Fruit fly (Drosophila melanogaster) whole organism, embryonic: ENCODE data around the gene mldr.

Experiments
- B-H2 ChIP-seq: fragments of 200-800 bp; sonication (Bioruptor generic); optimal IDR thresholded peaks from 2 replicates; lab custom pipeline; 2018; ENCODE audit warnings: missing biosample characterization, mild to moderate bottlenecking, missing genetic modification characterization
- BtbVII ChIP-seq: fragments of 200-800 bp; sonication (Bioruptor generic); optimal IDR thresholded peaks from 3 replicates; lab custom pipeline; 2017; ENCODE audit warnings: missing biosample characterization, mild to moderate bottlenecking, missing genetic modification characterization
- CG10147 ChIP-seq: fragments of 200-800 bp; sonication (Bioruptor generic); optimal IDR thresholded peaks from 2 replicates; lab custom pipeline; 2019; ENCODE audit warnings: missing biosample characterization, mild to moderate bottlenecking, missing genetic modification characterization, moderate library complexity
- CG12391 ChIP-seq: fragments of 200-800 bp; sonication (Bioruptor generic); optimal IDR thresholded peaks from 3 replicates; lab custom pipeline; 2018; ENCODE audit warnings: missing biosample characterization, mild to moderate bottlenecking, missing genetic modification characterization, moderate library complexity
- CG12659 ChIP-seq: fragments of 200-800 bp; sonication (Bioruptor generic); optimal IDR thresholded peaks from 3 replicates; lab custom pipeline; 2017; ENCODE audit warnings: mild to moderate bottlenecking, missing biosample characterization, missing genetic modification reagents, missing genetic modification characterization
- CG13287 ChIP-seq: fragments of 200-800 bp; sonication (Bioruptor generic); IDR thresholded peaks from 2 replicates; pipeline ENCODE4 v1.3.6; 2022; ENCODE audit warnings: missing biosample characterization, missing genetic modification characterization; ENCODE audit not compliant: partially characterized antibody
- CG14014 ChIP-seq: fragments of 200-800 bp; sonication (Bioruptor generic); IDR thresholded peaks from 2 replicates; pipeline ENCODE4 v1.3.6; 2022; ENCODE audit warnings: missing biosample characterization, missing genetic modification characterization
- CG14860 ChIP-seq: fragments of 200-800 bp; sonication (Bioruptor generic); IDR thresholded peaks from 3 replicates; pipeline ENCODE4 v1.3.6; 2022; ENCODE audit warnings: missing biosample characterization, missing genetic modification characterization; ENCODE audit not compliant: partially characterized antibody
- CG15514 ChIP-seq: fragments of 200-800 bp; sonication (Bioruptor generic); optimal IDR thresholded peaks from 3 replicates; lab custom pipeline; 2017; ENCODE audit warnings: missing biosample characterization, missing genetic modification characterization, mild to moderate bottlenecking, moderate library complexity, missing genetic modification reagents
- CG16813 ChIP-seq: fragments of 200-800 bp; sonication (Bioruptor generic); IDR thresholded peaks from 3 replicates; pipeline ENCODE4 v1.3.6; 2022; ENCODE audit warnings: missing biosample characterization, missing genetic modification characterization; ENCODE audit not compliant: partially characterized antibody
- CG17361 ChIP-seq: fragments of 200-800 bp; sonication (Bioruptor generic); IDR thresholded peaks from 3 replicates; pipeline ENCODE4 v1.3.6; 2022; ENCODE audit warnings: missing biosample characterization, missing genetic modification characterization
- CG2116 ChIP-seq: fragments of 200-800 bp; sonication (Bioruptor generic); optimal IDR thresholded peaks from 3 replicates; lab custom pipeline; 2018; ENCODE audit warnings: missing biosample characterization, mild to moderate bottlenecking, missing genetic modification characterization
- CG30020 ChIP-seq: fragments of 200-800 bp; optimal IDR thresholded peaks from 2 replicates; lab custom pipeline; 2019; ENCODE audit warnings: missing biosample characterization, mild to moderate bottlenecking, missing genetic modification characterization, moderate library complexity
- CG3163 ChIP-seq: fragments of 200-800 bp; sonication (Bioruptor generic); optimal IDR thresholded peaks from 3 replicates; lab custom pipeline; 2016; ENCODE audit warnings: missing biosample characterization, missing genetic modification characterization
- CG33213 ChIP-seq: fragments of 200-800 bp; sonication (Bioruptor generic); optimal IDR thresholded peaks from 3 replicates; lab custom pipeline; 2016; ENCODE audit warnings: missing biosample characterization, missing genetic modification characterization
- CG3995 ChIP-seq: fragments of 200-800 bp; sonication (Bioruptor generic); optimal IDR thresholded peaks from 3 replicates; lab custom pipeline; 2016; ENCODE audit warnings: missing biosample characterization, missing genetic modification characterization
- CG4404 ChIP-seq: fragments of 200-800 bp; sonication (Bioruptor generic); IDR thresholded peaks from 2 replicates; pipeline ENCODE4 v1.3.6; 2022; ENCODE audit warnings: missing biosample characterization, missing genetic modification characterization
- CG6791 ChIP-seq: fragments of 200-800 bp; sonication (Bioruptor generic); IDR thresholded peaks from 3 replicates; pipeline ENCODE4 v1.3.6; 2022; ENCODE audit warnings: missing biosample characterization, missing genetic modification characterization; ENCODE audit not compliant: partially characterized antibody
- CG7357 ChIP-seq: fragments of 200-800 bp; sonication (Bioruptor generic); IDR thresholded peaks from 3 replicates; pipeline ENCODE4 v1.3.6; 2022; ENCODE audit warnings: missing biosample characterization, missing genetic modification characterization
- CG7928 ChIP-seq: fragments of 200-800 bp; sonication (Bioruptor generic); optimal IDR thresholded peaks from 2 replicates; lab custom pipeline; 2017; ENCODE audit warnings: missing biosample characterization, mild to moderate bottlenecking, missing genetic modification characterization
- CG7963 ChIP-seq: fragments of 200-800 bp; sonication (Bioruptor generic); IDR thresholded peaks from 3 replicates; pipeline ENCODE4 v1.3.6; 2022; ENCODE audit warnings: missing biosample characterization, missing genetic modification characterization; ENCODE audit not compliant: partially characterized antibody
- CG8290 ChIP-seq, 3 experiments: fragments of 200-800 bp; sonication (Bioruptor generic); optimal IDR thresholded peaks; 2 replicates each; lab custom pipeline; 2016 to 2019; ENCODE audit warnings: missing biosample characterization in 3 of 3, missing genetic modification characterization in 3 of 3, mild to moderate bottlenecking in 2 of 3, moderate library complexity in 1 of 3
- CG9876 ChIP-seq: fragments of 200-800 bp; sonication (Bioruptor generic); optimal IDR thresholded peaks from 2 replicates; lab custom pipeline; 2016; ENCODE audit warnings: missing biosample characterization, missing genetic modification characterization
- CG9932 ChIP-seq: fragments of 200-800 bp; sonication (Bioruptor generic); IDR thresholded peaks from 2 replicates; pipeline ENCODE4 v1.3.6; 2022; ENCODE audit warnings: missing biosample characterization, missing genetic modification characterization
- Dll ChIP-seq: fragments of 200-800 bp; sonication (Bioruptor generic); IDR thresholded peaks from 4 replicates; pipeline ENCODE4 v1.3.6; 2022; ENCODE audit warnings: missing biosample characterization, missing genetic modification characterization; ENCODE audit not compliant: partially characterized antibody
- Doc3 ChIP-seq: fragments of 200-800 bp; sonication (Bioruptor generic); IDR thresholded peaks from 3 replicates; pipeline ENCODE4 v1.3.6; 2022; ENCODE audit warnings: missing biosample characterization, missing genetic modification characterization; ENCODE audit not compliant: partially characterized antibody
- ERR ChIP-seq: fragments of 200-800 bp; sonication (Bioruptor generic); optimal IDR thresholded peaks from 2 replicates; lab custom pipeline; 2016; ENCODE audit warnings: missing biosample characterization, missing genetic modification characterization
- Ets97D ChIP-seq: fragments of 200-800 bp; sonication (Bioruptor generic); optimal IDR thresholded peaks from 3 replicates; lab custom pipeline; 2016; ENCODE audit warnings: missing biosample characterization, missing genetic modification characterization
- Hmr ChIP-seq: fragments of 200-800 bp; sonication (Bioruptor generic); optimal IDR thresholded peaks from 3 replicates; lab custom pipeline; 2017; ENCODE audit warnings: mild to moderate bottlenecking, missing biosample characterization, missing genetic modification reagents, missing genetic modification characterization
- Med ChIP-seq: fragments of 200-800 bp; sonication (Bioruptor generic); peaks from one replicate; lab custom pipeline; 2016; ENCODE audit warnings: missing biosample characterization, missing genetic modification characterization, mild to moderate bottlenecking, inconsistent platforms, moderate library complexity
- Pdp1 ChIP-seq, 2 experiments: fragments of 200-800 bp; sonication (Bioruptor generic); optimal IDR thresholded peaks; 3 replicates each; lab custom pipeline; 2016; ENCODE audit warnings: missing biosample characterization in 2 of 2, missing genetic modification characterization in 2 of 2, mild to moderate bottlenecking in 1 of 2, moderate library complexity in 1 of 2
- Sry-δ ChIP-seq: fragments of 200-800 bp; sonication (Bioruptor generic); optimal IDR thresholded peaks from 2 replicates; lab custom pipeline; 2016; ENCODE audit warnings: missing biosample characterization, missing genetic modification characterization
- al ChIP-seq: fragments of 200-800 bp; sonication (Bioruptor generic); IDR thresholded peaks from 2 replicates; pipeline ENCODE4 v1.3.6; 2022; ENCODE audit warnings: missing biosample characterization, missing genetic modification characterization
- aop ChIP-seq: fragments of 200-800 bp; sonication (Bioruptor generic); IDR thresholded peaks from 2 replicates; pipeline ENCODE4 v1.3.6; 2022; ENCODE audit warnings: missing biosample characterization, missing genetic modification characterization
- chinmo ChIP-seq: fragments of 200-800 bp; sonication (Bioruptor generic); IDR thresholded peaks from 4 replicates; pipeline ENCODE4 v1.3.6; 2022; ENCODE audit warnings: missing biosample characterization, missing genetic modification characterization; ENCODE audit not compliant: partially characterized antibody
- eve ChIP-seq, 2 experiments: fragments of >200 bp; optimal IDR thresholded peaks; 2 replicates each; lab custom pipeline; 2017; ENCODE audit warnings: missing biosample characterization in 2 of 2, missing genetic modification characterization in 2 of 2
- exex ChIP-seq: fragments of 200-800 bp; sonication (Bioruptor generic); optimal IDR thresholded peaks from 4 replicates; lab custom pipeline; 2018; ENCODE audit warnings: missing biosample characterization, mild to moderate bottlenecking, missing genetic modification characterization, moderate library complexity
- grau ChIP-seq: fragments of 200-800 bp; optimal IDR thresholded peaks from 3 replicates; lab custom pipeline; 2019; ENCODE audit warnings: missing biosample characterization, mild to moderate bottlenecking, missing genetic modification characterization, moderate library complexity
- hb ChIP-seq: fragments of 200-800 bp; sonication (Bioruptor generic); IDR thresholded peaks from 3 replicates; pipeline ENCODE4 v1.3.6; 2022; ENCODE audit warnings: missing biosample characterization, missing genetic modification characterization; ENCODE audit not compliant: partially characterized antibody
- lab ChIP-seq: fragments of 200-800 bp; sonication (Bioruptor generic); optimal IDR thresholded peaks from 3 replicates; lab custom pipeline; 2017; ENCODE audit warnings: missing biosample characterization, missing genetic modification characterization, mild to moderate bottlenecking, moderate library complexity, missing genetic modification reagents
- mirr ChIP-seq: fragments of 200-800 bp; sonication (Bioruptor generic); optimal IDR thresholded peaks from 3 replicates; lab custom pipeline; 2018; ENCODE audit warnings: missing biosample characterization, mild to moderate bottlenecking, missing genetic modification characterization
- nerfin-1 ChIP-seq: fragments of 200-800 bp; sonication (Bioruptor generic); optimal IDR thresholded peaks from 3 replicates; lab custom pipeline; 2019; ENCODE audit warnings: missing biosample characterization, mild to moderate bottlenecking, missing genetic modification characterization, moderate library complexity
- nerfin-2 ChIP-seq: fragments of 200-800 bp; sonication (Bioruptor generic); IDR thresholded peaks from 2 replicates; pipeline ENCODE4 v1.3.6; 2022; ENCODE audit warnings: missing biosample characterization, missing genetic modification characterization; ENCODE audit not compliant: partially characterized antibody
- nmo ChIP-seq: fragments of 200-800 bp; sonication (Bioruptor generic); optimal IDR thresholded peaks from 2 replicates; lab custom pipeline; 2018; ENCODE audit warnings: missing biosample characterization, mild to moderate bottlenecking, missing genetic modification characterization, moderate library complexity
- sug ChIP-seq: fragments of 200-800 bp; optimal IDR thresholded peaks from 2 replicates; lab custom pipeline; 2019; ENCODE audit warnings: missing biosample characterization, mild to moderate bottlenecking, missing genetic modification characterization, moderate library complexity

The mldr gene

dm6 chrX:6255414-6255915 lies 35.6 kb upstream of the mldr start, which contains the start of the genes Rbcn-3A and Spx (continued):
- TF ChIP-seq Ets97D (peak; percentile 18), CG17361 (GFP tag; lab: Robert Waterston, UW) (peak; percentile 62; the same call in 2 of the 3 replicates), eve (GFP tag; optimal IDR thresholded peaks at IDR 0.05; lab: Kevin White, UChicago) (no peak), CG9932 (GFP tag; lab: Robert Waterston, UW) (peak; percentile 63), al (peak; percentile 23; the same call in 1 of the 2 replicates), CG33213 (GFP tag; lab: Kevin White, UChicago) (no peak)

dm6 chrX:6259696-6260095 lies 31.4 kb upstream of the mldr start:
- no peak for TF ChIP-seq CG4404
- TF ChIP-seq mirr (GFP tag; lab: Kevin White, UChicago) = peak; percentile 66
- no peak for TF ChIP-seq BtbVII
- TF ChIP-seq Pdp1 (GFP tag; optimal IDR thresholded peaks at IDR 0.05; lab: Kevin White, UChicago) = peak in 1 of 2 experiments; percentile 73
- TF ChIP-seq CG7357 = no peak
- TF ChIP-seq CG14014 (GFP tag; lab: Robert Waterston, UW) = no peak
- TF ChIP-seq sug (tag; lab: Kevin White, UChicago) = peak; percentile 3
- no peak for TF ChIP-seq grau (tag; lab: Kevin White, UChicago)
- no peak for TF ChIP-seq aop
- TF ChIP-seq CG9876 (GFP tag; lab: Kevin White, UChicago) = no peak
- TF ChIP-seq exex (tag; lab: Kevin White, UChicago) = peak; percentile 37
- TF ChIP-seq, all 482 proteins: peak for 4

dm6 chrX:6260900-6261299 lies 30.2 kb upstream of the mldr start, which contains the start of gene Josd:
Gene Josd (plus strand): TSS chrX:6261169.
- TF ChIP-seq CG6791 (peak; percentile 83), CG16813 (GFP tag; lab: Robert Waterston, UW) (peak; percentile 85), CG12659 (GFP tag; lab: Kevin White, UChicago) (peak; percentile 33), Med (GFP tag; lab: Kevin White, UChicago) (peak; percentile 80), CG7928 (no peak), CG3163 (GFP tag; lab: Kevin White, UChicago) (no peak), CG15514 (GFP tag; lab: Kevin White, UChicago) (peak; percentile 93), Doc3 (GFP tag; lab: Robert Waterston, UW) (peak; percentile 77), CG7963 (GFP tag; lab: Robert Waterston, UW) (peak; percentile 70; the same call in 2 of the 3 replicates), B-H2 (peak; percentile 17), nerfin-1 (tag; lab: Kevin White, UChicago) (no peak), nmo (GFP tag; lab: Kevin White, UChicago) (peak; percentile 18), ERR (GFP tag; lab: Kevin White, UChicago) (no peak), nerfin-2 (GFP tag; lab: Robert Waterston, UW) (peak; percentile 66), CG8290 (GFP tag; optimal IDR thresholded peaks at IDR 0.05; lab: Kevin White, UChicago) (no peak), CG8290 (tag; optimal IDR thresholded peaks at IDR 0.05; lab: Kevin White, UChicago) (peak in 1 of 2 experiments; percentile 41), chinmo (peak; percentile 70; the same call in 1 of the 4 replicates), lab (GFP tag; lab: Kevin White, UChicago) (peak; percentile 1), CG30020 (tag; lab: Kevin White, UChicago) (peak; percentile 7), Ets97D (peak; percentile 31), CG10147 (peak; percentile 8), CG14860 (GFP tag; lab: Robert Waterston, UW) (peak; percentile 69), Hmr (GFP tag; lab: Kevin White, UChicago) (peak; percentile 27), CG2116 (peak; percentile 95), CG13287 (GFP tag; lab: Robert Waterston, UW) (peak; percentile 87), hb (GFP tag; lab: Robert Waterston, UW) (peak; percentile 76), Sry-δ (GFP tag; lab: Kevin White, UChicago) (peak; percentile 90), Dll (GFP tag; lab: Robert Waterston, UW) (peak; percentile 87), CG3995 (GFP tag; lab: Kevin White, UChicago) (peak; percentile 90), CG12391 (tag; lab: Kevin White, UChicago) (peak; percentile 23)
